Fruit fly (Drosophila melanogaster): ENCODE data around the gene Orc5.

The Orc5 gene

dm6 chr2L:13793405-13793804, 36.2 kb upstream of the Orc5 start, which contains the start of gene Sec71 (continued):
- TF ChIP-seq gem (tag; optimal IDR thresholded peaks at IDR 0.05) (no peak), CG1024 (GFP tag; IDR thresholded peaks at IDR 0.05) (no peak), Mes4 (GFP tag; optimal IDR thresholded peaks at IDR 0.05) (no peak), dmrt99B (tag; optimal IDR thresholded peaks at IDR 0.05) (no peak), NC2α (GFP tag; optimal IDR thresholded peaks at IDR 0.05) (no peak), CG18599 (GFP tag; optimal IDR thresholded peaks at IDR 0.05) (no peak), onecut (GFP tag; IDR thresholded peaks at IDR 0.05) (no peak), gt (GFP tag; IDR thresholded peaks at IDR 0.05) (no peak), Ets65A (GFP tag) (peak; percentile 90), stwl (tag; optimal IDR thresholded peaks at IDR 0.05) (peak; percentile 54), CG4617 (GFP tag; optimal IDR thresholded peaks at IDR 0.05; ENCODE audit: borderline replicate concordance) (peak; percentile 86), tll (GFP tag; optimal IDR thresholded peaks at IDR 0.05) (no peak), Scr (GFP tag; IDR thresholded peaks at IDR 0.05; ENCODE audit: partially characterized antibody) (no peak; the same call in 1 of the 2 replicates), CG30403 (GFP tag; optimal IDR thresholded peaks at IDR 0.05) (peak; percentile 2), Adf1 (GFP tag; IDR thresholded peaks at IDR 0.05) (no peak), CG9797 (GFP tag; optimal IDR thresholded peaks at IDR 0.05) (peak; percentile 86), insv (GFP tag; optimal IDR thresholded peaks at IDR 0.05) (no peak), CG3995 (GFP tag; optimal IDR thresholded peaks at IDR 0.05) (peak; percentile 6), CG17186 (GFP tag; optimal IDR thresholded peaks at IDR 0.05) (no peak), wor (GFP tag; IDR thresholded peaks at IDR 0.05) (no peak), CG32532 (GFP tag; IDR thresholded peaks at IDR 0.05) (no peak), trem (tag; optimal IDR thresholded peaks at IDR 0.05) (peak; percentile 68), tin (GFP tag; optimal IDR thresholded peaks at IDR 0.05) (no peak), CG8359 (GFP tag; optimal IDR thresholded peaks at IDR 0.05; ENCODE audit: borderline replicate concordance) (no peak), Lhr (GFP tag; optimal IDR thresholded peaks at IDR 0.05) (peak; percentile 27), Dip2 (GFP tag; IDR thresholded peaks at IDR 0.05) (no peak), Ets97D (GFP tag; optimal IDR thresholded peaks at IDR 0.05) (peak; percentile 62), chif (GFP tag; optimal IDR thresholded peaks at IDR 0.05) (no peak), gcm2 (GFP tag; optimal IDR thresholded peaks at IDR 0.05) (no peak), lov (optimal IDR thresholded peaks at IDR 0.05) (no peak), lov (GFP tag; IDR thresholded peaks at IDR 0.05) (no peak), ftz-f1 (GFP tag; optimal IDR thresholded peaks at IDR 0.05) (peak; percentile 76), CG3847 (GFP tag; IDR thresholded peaks at IDR 0.05) (peak; percentile 31; the same call in 1 of the 2 replicates), Opbp (GFP tag; IDR thresholded peaks at IDR 0.05; ENCODE audit: partially characterized antibody) (0 out of 3 replicates have a peak, but pooled peaks have one; percentile 33), Dp (GFP tag; optimal IDR thresholded peaks at IDR 0.05) (peak; percentile 68), sqz (GFP tag; optimal IDR thresholded peaks at IDR 0.05) (no peak), CG2116 (GFP tag; optimal IDR thresholded peaks at IDR 0.05) (peak; percentile 1), CG7928 (GFP tag; optimal IDR thresholded peaks at IDR 0.05) (no peak), lbe (GFP tag; optimal IDR thresholded peaks at IDR 0.05) (no peak), CG13624 (GFP tag; optimal IDR thresholded peaks at IDR 0.05) (no peak), CG6683 (GFP tag; optimal IDR thresholded peaks at IDR 0.05) (no peak), CG8924 (tag; optimal IDR thresholded peaks at IDR 0.05) (no peak), Med (GFP tag) (peak; percentile 85), CG12155 (GFP tag; optimal IDR thresholded peaks at IDR 0.05) (no peak), gcm (GFP tag; optimal IDR thresholded peaks at IDR 0.05) (no peak), CG6813 (GFP tag; optimal IDR thresholded peaks at IDR 0.05) (no peak), maf-S (GFP tag; optimal IDR thresholded peaks at IDR 0.05) (no peak), chinmo (GFP tag; IDR thresholded peaks at IDR 0.05; ENCODE audit: partially characterized antibody) (no peak), CG7271 (tag; optimal IDR thresholded peaks at IDR 0.05) (no peak), CG31224 (GFP tag; IDR thresholded peaks at IDR 0.05) (no peak), Eip74EF (GFP tag; optimal IDR thresholded peaks at IDR 0.05) (no peak)

Measured in whole organism, embryonic.